Worm (Caenorhabditis elegans) whole organism, young adult: Measurements from ENCODE around the gene cdh-4.

ENCODE experiments used
- B0019.2 ChIP-seq: fragments of 200-800 bp; sonication (Bioruptor generic); conservative IDR thresholded peaks from 2 replicates; pipeline ENCODE4 v1.3.6; 2022; ENCODE audit warnings: missing genetic modification reagents, missing genetic modification characterization, missing compliant biosample characterization
- C06A6.2 ChIP-seq: fragments of 200-800 bp; sonication (Bioruptor generic); conservative IDR thresholded peaks from 2 replicates; pipeline ENCODE4 v1.3.6; 2022; ENCODE audit warnings: missing genetic modification characterization, missing compliant biosample characterization
- D2030.7 ChIP-seq: fragments of 200-800 bp; sonication (Bioruptor generic); IDR thresholded peaks from 2 replicates; pipeline ENCODE4 v1.3.6; 2022; ENCODE audit warnings: missing genetic modification reagents, missing genetic modification characterization, missing compliant biosample characterization
- F10E7.11 ChIP-seq: sonication (generic microtip); optimal IDR thresholded peaks from 2 replicates; lab custom pipeline; 2017; ENCODE audit warnings: mild to moderate bottlenecking, missing genetic modification characterization, moderate library complexity, missing compliant biosample characterization
- F55B11.4 ChIP-seq: sonication (generic microtip); optimal IDR thresholded peaks from 2 replicates; lab custom pipeline; 2016; ENCODE audit warnings: missing compliant biosample characterization, missing genetic modification characterization, borderline replicate concordance; ENCODE audit not compliant: insufficient read depth
- F57A8.1 ChIP-seq: fragments of 200-800 bp; sonication (Bioruptor generic); optimal IDR thresholded peaks from 2 replicates; lab custom pipeline; 2018; ENCODE audit warnings: mild to moderate bottlenecking, missing genetic modification characterization, moderate library complexity, missing compliant biosample characterization
- T26A5.8 ChIP-seq: sonication (generic microtip); optimal IDR thresholded peaks from 2 replicates; lab custom pipeline; 2016; ENCODE audit warnings: missing genetic modification characterization, missing compliant biosample characterization
- Y56A3A.18 ChIP-seq: fragments of 200-800 bp; sonication (Bioruptor generic); IDR thresholded peaks from 2 replicates; pipeline ENCODE4 v1.3.6; 2022; ENCODE audit warnings: missing genetic modification reagents, missing genetic modification characterization, missing compliant biosample characterization
- Y95B8A.8 ChIP-seq: fragments of 200-800 bp; sonication (Bioruptor generic); IDR thresholded peaks from 2 replicates; pipeline ENCODE4 v1.3.6; 2022; ENCODE audit warnings: missing genetic modification reagents, missing genetic modification characterization, missing compliant biosample characterization
- akir-1 ChIP-seq: fragments of 200-800 bp; sonication (Bioruptor generic); optimal IDR thresholded peaks from 2 replicates; lab custom pipeline; 2018; ENCODE audit warnings: mild to moderate bottlenecking, missing genetic modification characterization, moderate library complexity, missing compliant biosample characterization
- ama-1 ChIP-seq, 3 experiments: fragments of 150-350 bp in 1 of 3; sonication (generic microtip) in 2 of 3; optimal IDR thresholded peaks; 2 replicates each; lab custom pipeline; 2014 to 2018; ENCODE audit warnings: missing biosample characterization in 2 of 3, missing genetic modification characterization in 2 of 3, missing genetic modification reagents in 2 of 3
- attf-3 ChIP-seq: fragments of 200-800 bp; sonication (Bioruptor generic); conservative IDR thresholded peaks from 2 replicates; pipeline ENCODE4 v1.3.6; 2022; ENCODE audit warnings: missing genetic modification reagents, missing genetic modification characterization, missing compliant biosample characterization
- attf-5 ChIP-seq: fragments of 200-800 bp; sonication (Bioruptor generic); optimal IDR thresholded peaks from 2 replicates; lab custom pipeline; 2018; ENCODE audit warnings: mild to moderate bottlenecking, missing genetic modification characterization, missing compliant biosample characterization
- bed-1 ChIP-seq: fragments of 200-800 bp; sonication (Bioruptor generic); IDR thresholded peaks from 2 replicates; pipeline ENCODE4 v1.3.6; 2022; ENCODE audit warnings: missing genetic modification reagents, missing genetic modification characterization, missing compliant biosample characterization
- cebp-1 ChIP-seq, 2 experiments: fragments of 200-800 bp in 1 of 2; sonication (Bioruptor generic) in 1 of 2; sonication (generic microtip) in 1 of 2; IDR thresholded peaks in 1 of 2; optimal IDR thresholded peaks in 1 of 2; 2 replicates each; pipeline versions ENCODE4 v1.3.6 to Lab custom; 2017 to 2022; ENCODE audit warnings: missing compliant biosample characterization in 2 of 2, missing genetic modification characterization in 2 of 2, mild to moderate bottlenecking in 1 of 2, missing genetic modification reagents in 1 of 2, moderate library complexity in 1 of 2
- cebp-2 ChIP-seq: fragments of 200-800 bp; sonication (Bioruptor generic); IDR thresholded peaks from 2 replicates; pipeline ENCODE4 v1.3.6; 2022; ENCODE audit warnings: missing genetic modification characterization, missing compliant biosample characterization
- ceh-79 ChIP-seq: sonication (generic microtip); optimal IDR thresholded peaks from 2 replicates; lab custom pipeline; 2017; ENCODE audit warnings: mild to moderate bottlenecking, missing genetic modification characterization, missing compliant biosample characterization
- ceh-91 ChIP-seq: fragments of 200-800 bp; sonication (Bioruptor generic); IDR thresholded peaks from 2 replicates; pipeline ENCODE4 v1.3.6; 2022; ENCODE audit warnings: missing genetic modification reagents, missing genetic modification characterization, missing compliant biosample characterization
- die-1 ChIP-seq: sonication (generic microtip); optimal IDR thresholded peaks from 2 replicates; lab custom pipeline; 2016; ENCODE audit warnings: missing genotype, mild to moderate bottlenecking, missing genetic modification characterization, missing compliant biosample characterization
- dox-1 ChIP-seq: fragments of 200-800 bp; sonication (Bioruptor generic); IDR thresholded peaks from 2 replicates; pipeline ENCODE4 v1.3.6; 2022; ENCODE audit warnings: missing genetic modification reagents, missing genetic modification characterization, missing compliant biosample characterization
- dpff-1 ChIP-seq: sonication (generic microtip); optimal IDR thresholded peaks from 2 replicates; lab custom pipeline; 2017; ENCODE audit warnings: mild to moderate bottlenecking, missing genetic modification characterization, missing compliant biosample characterization
- egl-18 ChIP-seq: fragments of 200-800 bp; sonication (Bioruptor generic); IDR thresholded peaks from 2 replicates; pipeline ENCODE4 v1.3.6; 2022; ENCODE audit warnings: missing genetic modification reagents, missing genetic modification characterization, missing compliant biosample characterization
- egl-44 ChIP-seq: fragments of 200-800 bp; sonication (Bioruptor generic); IDR thresholded peaks from 2 replicates; pipeline ENCODE4 v1.3.6; 2022; ENCODE audit warnings: missing genetic modification reagents, missing genetic modification characterization, missing compliant biosample characterization
- ets-4 ChIP-seq: fragments of 200-800 bp; sonication (Bioruptor generic); optimal IDR thresholded peaks from 2 replicates; lab custom pipeline; 2018; ENCODE audit warnings: mild to moderate bottlenecking, missing genetic modification characterization, missing compliant biosample characterization
- gei-17 ChIP-seq: fragments of 200-800 bp; sonication (Bioruptor generic); optimal IDR thresholded peaks from 2 replicates; lab custom pipeline; 2018; ENCODE audit warnings: mild to moderate bottlenecking, missing genetic modification characterization, missing compliant biosample characterization
- him-1 ChIP-seq: sonication (generic microtip); optimal IDR thresholded peaks from 2 replicates; lab custom pipeline; 2016; ENCODE audit warnings: missing genotype, missing genetic modification reagents, missing genetic modification characterization, missing compliant biosample characterization
- hlh-26 ChIP-seq: fragments of 200-800 bp; sonication (Bioruptor generic); conservative IDR thresholded peaks from 2 replicates; pipeline ENCODE4 v1.3.6; 2022; ENCODE audit warnings: missing genetic modification reagents, missing genetic modification characterization, missing compliant biosample characterization
- hrde-1 ChIP-seq: sonication (generic microtip); optimal IDR thresholded peaks from 2 replicates; lab custom pipeline; 2016; ENCODE audit warnings: missing genetic modification characterization, mild to moderate bottlenecking, missing compliant biosample characterization, moderate library complexity, missing genotype, missing genetic modification reagents, borderline replicate concordance
- lag-1 ChIP-seq: fragments of 200-800 bp; sonication (Bioruptor generic); IDR thresholded peaks from 2 replicates; pipeline ENCODE4 v1.3.6; 2022; ENCODE audit warnings: missing genetic modification reagents, missing genetic modification characterization, missing compliant biosample characterization
- let-607 ChIP-seq, 2 experiments: fragments of 200-800 bp in 1 of 2; sonication (Bioruptor generic) in 1 of 2; sonication (generic microtip) in 1 of 2; optimal IDR thresholded peaks; 2 replicates each; lab custom pipeline; 2016 to 2018; ENCODE audit warnings: mild to moderate bottlenecking in 2 of 2, missing compliant biosample characterization in 2 of 2, missing genetic modification characterization in 2 of 2, moderate library complexity in 2 of 2, missing genotype in 1 of 2
- lin-35 ChIP-seq, 3 experiments: fragments of 150-350 bp in 2 of 3; sonication (generic microtip) in 1 of 3; optimal IDR thresholded peaks; 2 replicates each; lab custom pipeline; 2014 to 2018; ENCODE audit warnings: missing biosample characterization in 3 of 3, missing genetic modification characterization in 3 of 3, missing genetic modification reagents in 3 of 3
- madf-10 ChIP-seq: sonication (generic microtip); optimal IDR thresholded peaks from 2 replicates; lab custom pipeline; 2016; ENCODE audit warnings: mild to moderate bottlenecking, missing genetic modification characterization, missing compliant biosample characterization
- mcd-1 ChIP-seq: fragments of 200-800 bp; sonication (Bioruptor generic); IDR thresholded peaks from 2 replicates; pipeline ENCODE4 v1.3.6; 2022; ENCODE audit warnings: missing genetic modification reagents, missing genetic modification characterization, missing compliant biosample characterization
- mxl-1 ChIP-seq: sonication (generic microtip); optimal IDR thresholded peaks from 2 replicates; lab custom pipeline; 2016; ENCODE audit warnings: missing genetic modification characterization, missing compliant biosample characterization
- nfya-1 ChIP-seq: sonication (generic microtip); optimal IDR thresholded peaks from 2 replicates; lab custom pipeline; 2017; ENCODE audit warnings: antibody characterized with exemption, missing compliant biosample characterization, missing genetic modification characterization, borderline replicate concordance; ENCODE audit not compliant: insufficient read depth
- nfya-2 ChIP-seq: fragments of 200-800 bp; sonication (Bioruptor generic); IDR thresholded peaks from 2 replicates; pipeline ENCODE4 v1.3.6; 2022; ENCODE audit warnings: missing genetic modification reagents, missing genetic modification characterization, missing compliant biosample characterization
- nhr-80 ChIP-seq: sonication (generic microtip); optimal IDR thresholded peaks from 2 replicates; lab custom pipeline; 2016; ENCODE audit warnings: missing genetic modification characterization, missing compliant biosample characterization
- rcor-1 ChIP-seq: fragments of 200-800 bp; sonication (Bioruptor generic); IDR thresholded peaks from 2 replicates; pipeline ENCODE4 v1.3.6; 2022; ENCODE audit warnings: missing genetic modification reagents, missing genetic modification characterization, missing compliant biosample characterization
- rec-8 ChIP-seq, 2 experiments: sonication (generic microtip); optimal IDR thresholded peaks; 2 replicates each; lab custom pipeline; 2016; ENCODE audit warnings: mild to moderate bottlenecking in 2 of 2, missing genetic modification characterization in 2 of 2, missing genetic modification reagents in 2 of 2, missing genotype in 2 of 2, missing biosample characterization in 1 of 2, missing compliant biosample characterization in 1 of 2, moderate library complexity in 1 of 2
- rpc-1 ChIP-seq, 2 experiments: fragments of 150-350 bp in 1 of 2; sonication (generic microtip) in 1 of 2; optimal IDR thresholded peaks; 2 replicates each; lab custom pipeline; 2014 to 2018; ENCODE audit warnings: missing biosample characterization in 1 of 2, missing genetic modification characterization in 1 of 2, missing genetic modification reagents in 1 of 2, missing genotype in 1 of 2
- snpc-1.1 ChIP-seq: sonication (generic microtip); optimal IDR thresholded peaks from 2 replicates; lab custom pipeline; 2017; ENCODE audit warnings: missing genetic modification characterization, mild to moderate bottlenecking, missing compliant biosample characterization, antibody characterized with exemption, moderate library complexity, missing genotype, missing genetic modification reagents; ENCODE audit not compliant: insufficient read depth
- snpc-3.4 ChIP-seq: sonication (generic microtip); optimal IDR thresholded peaks from 2 replicates; lab custom pipeline; 2017; ENCODE audit warnings: missing genetic modification characterization, mild to moderate bottlenecking, missing compliant biosample characterization, antibody characterized with exemption, moderate library complexity, missing genotype, missing genetic modification reagents
- snpc-4 ChIP-seq, 5 experiments: fragments of 150-350 bp in 1 of 5; sonication (generic microtip) in 4 of 5; optimal IDR thresholded peaks; 2 replicates each; lab custom pipeline; 2014 to 2018; ENCODE audit warnings: missing genetic modification characterization in 5 of 5, missing biosample characterization in 3 of 5, antibody characterized with exemption in 2 of 5, mild to moderate bottlenecking in 2 of 5, missing compliant biosample characterization in 2 of 5, missing genotype in 2 of 5, moderate library complexity in 2 of 5, missing genetic modification reagents in 1 of 5
- unc-130 ChIP-seq: sonication (generic microtip); optimal IDR thresholded peaks from 2 replicates; lab custom pipeline; 2016; ENCODE audit warnings: missing genetic modification reagents, missing genetic modification characterization, missing compliant biosample characterization
- ztf-26 ChIP-seq: sonication (generic microtip); optimal IDR thresholded peaks from 2 replicates; lab custom pipeline; 2017; ENCODE audit warnings: missing genetic modification characterization, missing compliant biosample characterization

cdh-4 gene

ce11 chrIII:4488892-4489409, 31.2 kb upstream of the cdh-4 start, which contains the start of gene cpg-1 (continued):
- TF ChIP-seq gei-17, result no peak
- TF ChIP-seq hlh-26 (GFP tag; lab: Robert Waterston, UW), result no peak
- TF ChIP-seq bed-1, result no peak
- no peak for TF ChIP-seq F57A8.1 (GFP tag; lab: Kevin White, UChicago)
- peak; percentile 84 for TF ChIP-seq snpc-1.1
- TF ChIP-seq ets-4, result no peak
- no peak; the same call in 1 of the 2 replicates for TF ChIP-seq dox-1 (GFP tag; lab: Robert Waterston, UW)
- TF ChIP-seq hrde-1 (tag; lab: Kevin White, UChicago), result peak; percentile 94
- no peak for TF ChIP-seq Y56A3A.18 (GFP tag; lab: Robert Waterston, UW)
- TF ChIP-seq ceh-91, result peak; percentile 99
- TF ChIP-seq mcd-1 (GFP tag; lab: Robert Waterston, UW), result peak; percentile 85
- no peak for TF ChIP-seq lag-1 (GFP tag; lab: Robert Waterston, UW)
- no peak for TF ChIP-seq ceh-79
- TF ChIP-seq rcor-1 (GFP tag; lab: Robert Waterston, UW), result peak; percentile 98
- TF ChIP-seq attf-3 (GFP tag; lab: Robert Waterston, UW), result peak; percentile 74
- TF ChIP-seq dpff-1 (tag; lab: Kevin White, UChicago), result no peak
- peak; percentile 98 for TF ChIP-seq Y95B8A.8
- peak; percentile 20 for TF ChIP-seq die-1 (tag; lab: Kevin White, UChicago)
- TF ChIP-seq nfya-1 (tag; lab: Kevin White, UChicago), result no peak
- TF ChIP-seq ama-1 (optimal IDR thresholded peaks at IDR 0.05; lab: Kevin White, UChicago), result no peak
- TF ChIP-seq ama-1 (GFP tag; optimal IDR thresholded peaks at IDR 0.05; lab: Kevin White, UChicago), result peak in 1 of 2 experiments; percentile 5
- no peak for TF ChIP-seq mxl-1 (tag; lab: Kevin White, UChicago)
- TF ChIP-seq let-607 (tag; optimal IDR thresholded peaks at IDR 0.05; lab: Kevin White, UChicago), result no peak
- no peak for TF ChIP-seq C06A6.2 (GFP tag; lab: Robert Waterston, UW)
- TF ChIP-seq nhr-80, result no peak
- TF ChIP-seq cebp-2 (GFP tag; lab: Robert Waterston, UW), result no peak
- TF ChIP-seq rec-8 (tag; optimal IDR thresholded peaks at IDR 0.05; lab: Kevin White, UChicago), result peak in 1 of 2 experiments; percentile 88
- TF ChIP-seq attf-5 (GFP tag; lab: Kevin White, UChicago), result peak; percentile 14
- TF ChIP-seq cebp-1 (GFP tag; IDR thresholded peaks at IDR 0.05; lab: Robert Waterston, UW), result no peak
- TF ChIP-seq cebp-1 (tag; optimal IDR thresholded peaks at IDR 0.05; lab: Kevin White, UChicago), result no peak
- TF ChIP-seq F55B11.4, result no peak
- TF ChIP-seq D2030.7 (GFP tag; lab: Robert Waterston, UW), result peak; percentile 100
- peak; percentile 98 for TF ChIP-seq him-1 (tag; lab: Kevin White, UChicago)
- peak; percentile 73 for TF ChIP-seq snpc-4 (GFP tag; optimal IDR thresholded peaks at IDR 0.05; lab: Kevin White, UChicago)
- peak; percentile 62 to 89 (median 80) for TF ChIP-seq snpc-4 (tag; optimal IDR thresholded peaks at IDR 0.05; lab: Kevin White, UChicago)
- peak; percentile 97 for TF ChIP-seq snpc-3.4 (tag; lab: Kevin White, UChicago)
- no peak for TF ChIP-seq madf-10 (tag; lab: Kevin White, UChicago)
- no peak for TF ChIP-seq T26A5.8 (tag; lab: Kevin White, UChicago)
- TF ChIP-seq rpc-1 (optimal IDR thresholded peaks at IDR 0.05; lab: Kevin White, UChicago), result no peak
- TF ChIP-seq rpc-1 (tag; optimal IDR thresholded peaks at IDR 0.05; lab: Kevin White, UChicago), result peak; percentile 21
- no peak for TF ChIP-seq akir-1 (GFP tag; lab: Kevin White, UChicago)
- TF ChIP-seq nfya-2, result 0 out of 2 replicates have a peak, but pooled peaks have one; percentile 80
- no peak for TF ChIP-seq egl-44
- TF ChIP-seq lin-35 (GFP tag; optimal IDR thresholded peaks at IDR 0.05; lab: Kevin White, UChicago), result peak; percentile 64 to 83 (median 78)
- no peak for TF ChIP-seq ztf-26 (tag; lab: Kevin White, UChicago)
- TF ChIP-seq F10E7.11 (tag; lab: Kevin White, UChicago), result no peak
- no peak for TF ChIP-seq egl-18 (GFP tag; lab: Robert Waterston, UW)
- peak; percentile 98 for TF ChIP-seq B0019.2 (GFP tag; lab: Robert Waterston, UW)
- peak; percentile 97 for TF ChIP-seq unc-130 (GFP tag; lab: Kevin White, UChicago)
